Worm (Caenorhabditis elegans) whole organism, L4/young adult: ENCODE results near the gene rmd-6.

ENCODE experiments used
- dao-5 ChIP-seq: sonication (generic microtip); optimal IDR thresholded peaks from 2 replicates; lab custom pipeline; 2016; ENCODE audit warnings: missing genotype, missing genetic modification characterization, moderate library complexity, missing compliant biosample characterization
- him-1 ChIP-seq: sonication (generic microtip); optimal IDR thresholded peaks from 2 replicates; lab custom pipeline; 2016; ENCODE audit warnings: missing genotype, missing genetic modification reagents, missing genetic modification characterization, missing compliant biosample characterization

- TF ChIP-seq him-1 (tag; lab: Kevin White, UChicago) (no peak), dao-5 (tag; lab: Kevin White, UChicago) (no peak)
Measured at ce11 chrIV:5028978-5029377, 39.7 kb upstream of the rmd-6 start, which contains the start of the genes best-6 and C09B9.2.
